Worm (Caenorhabditis elegans): ENCODE results near the gene lpr-2.

ce11 chrIV:11833456-11833855, 54.4 kb downstream of the lpr-2 start, which contains the start of gene M117.4:
- TF ChIP-seq madf-3 (GFP tag; IDR thresholded peaks at IDR 0.05): no peak
- TF ChIP-seq ama-1 (optimal IDR thresholded peaks at IDR 0.05): no peak
- no peak for TF ChIP-seq ama-1 (GFP tag; optimal IDR thresholded peaks at IDR 0.05)
- no peak for TF ChIP-seq nfya-1 (tag; optimal IDR thresholded peaks at IDR 0.05; ENCODE audit: borderline replicate concordance, insufficient read depth)
- TF ChIP-seq egrh-3 (GFP tag; IDR thresholded peaks at IDR 0.05): no peak
- TF ChIP-seq F10E7.11 (tag; optimal IDR thresholded peaks at IDR 0.05): no peak
- no peak for TF ChIP-seq mes-4 (tag; optimal IDR thresholded peaks at IDR 0.05)
